Fruit fly (Drosophila melanogaster) whole organism, embryonic: Measurements from ENCODE around the gene CG9664.

Experiments
- hth ChIP-seq: fragments of >200 bp; optimal IDR thresholded peaks from 2 replicates; lab custom pipeline; 2017; ENCODE audit warnings: inconsistent platforms
- row ChIP-seq: fragments of 200-800 bp; sonication (Bioruptor generic); IDR thresholded peaks from 3 replicates; pipeline ENCODE4 v1.3.6; 2022; ENCODE audit warnings: missing biosample characterization, missing genetic modification characterization

DNA sequence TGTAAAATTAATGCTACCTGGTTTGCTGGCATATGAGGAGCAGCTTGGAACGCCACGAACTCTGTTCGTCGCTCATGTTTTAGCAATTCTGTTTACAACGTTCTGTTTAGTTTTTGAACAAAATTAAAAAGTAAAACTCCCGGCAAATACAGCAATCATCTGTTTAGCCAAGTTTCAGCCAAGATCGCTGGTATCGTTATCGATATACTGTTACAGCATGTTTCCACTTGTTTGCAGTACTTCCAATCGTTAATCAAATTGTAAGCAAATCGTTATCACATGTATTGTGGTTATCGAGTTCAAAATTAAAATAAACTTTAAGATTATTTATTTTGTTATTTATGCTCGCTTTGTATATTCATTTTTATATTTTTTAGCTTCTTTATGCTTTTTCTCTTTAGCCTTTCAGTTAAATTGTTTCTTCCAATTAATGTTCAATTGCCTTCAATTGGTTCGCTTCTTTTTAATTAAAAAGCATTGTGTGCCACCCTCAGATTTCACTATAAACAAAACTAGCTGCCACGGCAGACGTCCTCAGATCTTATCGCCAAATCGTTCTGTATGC is 25.3 kb upstream of the CG9664 start, which contains the start of the genes Fign and CG8837:
- no peak for TF ChIP-seq hth (lab: Kevin White, UChicago)
- TF ChIP-seq row, result no peak
